Fruit fly (Drosophila melanogaster) whole organism, wandering third instar larva: ENCODE results near the gene Art8.
A peak's percentile ranks its signal among the peaks of the same experiment; 100 is the strongest.

ENCODE experiments used
- Abd-B ChIP-seq: fragments of >200 bp; optimal IDR thresholded peaks from 2 replicates; lab custom pipeline; 2017; ENCODE audit warnings: missing biosample characterization, missing genetic modification characterization
- CG9705 ChIP-seq: fragments of 200-800 bp; sonication (Bioruptor generic); optimal IDR thresholded peaks from 2 replicates; lab custom pipeline; 2018; ENCODE audit warnings: missing biosample characterization, mild to moderate bottlenecking, missing genetic modification characterization
- Dfd ChIP-seq: fragments of >200 bp; optimal IDR thresholded peaks from 2 replicates; lab custom pipeline; 2017; ENCODE audit warnings: missing biosample characterization, missing genetic modification characterization
- HLH106 ChIP-seq: fragments of 200-800 bp; optimal IDR thresholded peaks from 3 replicates; lab custom pipeline; 2019; ENCODE audit warnings: missing biosample characterization, mild to moderate bottlenecking, missing genetic modification characterization, moderate library complexity
- Hr83 ChIP-seq: fragments of 200-300 bp; sonication (Bioruptor generic); optimal IDR thresholded peaks from 2 replicates; lab custom pipeline; 2016; ENCODE audit warnings: missing biosample characterization, mild to moderate bottlenecking, missing genetic modification characterization, moderate library complexity; ENCODE audit not compliant: poor library complexity, severe bottlenecking
- OdsH ChIP-seq: fragments of 200-800 bp; sonication (Bioruptor generic); optimal IDR thresholded peaks from 2 replicates; lab custom pipeline; 2016; ENCODE audit warnings: missing biosample characterization, mild to moderate bottlenecking, missing genetic modification characterization
- Rel ChIP-seq, 2 experiments: fragments of 200-800 bp; sonication (Bioruptor generic) in 1 of 2; optimal IDR thresholded peaks; 2 replicates in 1 of 2; 3 replicates in 1 of 2; lab custom pipeline; 2016 to 2019; ENCODE audit warnings: mild to moderate bottlenecking in 2 of 2, missing biosample characterization in 2 of 2, missing genetic modification characterization in 2 of 2, moderate library complexity in 1 of 2
- Vsx2 ChIP-seq: fragments of 200-300, 225-300 bp; sonication (Bioruptor generic); optimal IDR thresholded peaks from 2 replicates; lab custom pipeline; 2018; ENCODE audit warnings: missing biosample characterization, missing genetic modification characterization; ENCODE audit not compliant: partially characterized antibody
- br ChIP-seq: fragments of 200-800 bp; sonication (Bioruptor generic); optimal IDR thresholded peaks from 2 replicates; lab custom pipeline; 2016; ENCODE audit warnings: missing biosample characterization, missing genetic modification characterization
- dl ChIP-seq, 2 experiments: fragments of 175-275, 200-275 bp in 1 of 2; fragments of 200-275 bp in 1 of 2; sonication (Bioruptor generic); optimal IDR thresholded peaks; lab custom pipeline; 2018; ENCODE audit warnings: mild to moderate bottlenecking in 2 of 2, missing biosample characterization in 2 of 2, missing genetic modification characterization in 2 of 2, moderate library complexity in 2 of 2; ENCODE audit not compliant: partially characterized antibody in 2 of 2, insufficient read depth in 1 of 2
- fru ChIP-seq: fragments of 200-800 bp; sonication (Bioruptor generic); optimal IDR thresholded peaks from 3 replicates; lab custom pipeline; 2016; ENCODE audit warnings: missing biosample characterization, mild to moderate bottlenecking, missing genetic modification characterization
- lola ChIP-seq: fragments of >200 bp; optimal IDR thresholded peaks from 2 replicates; lab custom pipeline; 2017; ENCODE audit warnings: missing biosample characterization, missing genetic modification characterization
- sv ChIP-seq: fragments of 200-800 bp; sonication (Bioruptor generic); optimal IDR thresholded peaks from 3 replicates; lab custom pipeline; 2016; ENCODE audit warnings: missing biosample characterization, missing genetic modification characterization
- tai ChIP-seq: sonication (Bioruptor generic); optimal IDR thresholded peaks from 2 replicates; lab custom pipeline; 2016; ENCODE audit warnings: missing biosample characterization, missing genetic modification characterization

dm6 chr2L:10987370-10987853 is 23.5 kb downstream of the Art8 start, which contains the start of the genes piwi and CG12253:
- TF ChIP-seq br (no peak), tai (peak; percentile 57), OdsH (GFP tag; lab: Kevin White, UChicago) (peak; percentile 50), Abd-B (GFP tag; lab: Kevin White, UChicago) (no peak), dl (GFP tag; optimal IDR thresholded peaks at IDR 0.05; lab: Kevin White, UChicago; ENCODE audit: insufficient read depth in 1 of 2, partially characterized antibody in 2 of 2) (no peak), lola (no peak), sv (peak; percentile 50), CG9705 (GFP tag; lab: Kevin White, UChicago) (no peak), Vsx2 (GFP tag; lab: Kevin White, UChicago) (peak; percentile 93), Dfd (GFP tag; lab: Kevin White, UChicago) (no peak), Rel (GFP tag; optimal IDR thresholded peaks at IDR 0.05; lab: Kevin White, UChicago) (no peak), Rel (tag; optimal IDR thresholded peaks at IDR 0.05; lab: Kevin White, UChicago) (peak; percentile 47), Hr83 (GFP tag; lab: Kevin White, UChicago) (no peak), HLH106 (tag; lab: Kevin White, UChicago) (no peak), fru (no peak)
